Worm (Caenorhabditis elegans): Measurements from ENCODE around the gene col-20.

Gene col-20

DNA sequence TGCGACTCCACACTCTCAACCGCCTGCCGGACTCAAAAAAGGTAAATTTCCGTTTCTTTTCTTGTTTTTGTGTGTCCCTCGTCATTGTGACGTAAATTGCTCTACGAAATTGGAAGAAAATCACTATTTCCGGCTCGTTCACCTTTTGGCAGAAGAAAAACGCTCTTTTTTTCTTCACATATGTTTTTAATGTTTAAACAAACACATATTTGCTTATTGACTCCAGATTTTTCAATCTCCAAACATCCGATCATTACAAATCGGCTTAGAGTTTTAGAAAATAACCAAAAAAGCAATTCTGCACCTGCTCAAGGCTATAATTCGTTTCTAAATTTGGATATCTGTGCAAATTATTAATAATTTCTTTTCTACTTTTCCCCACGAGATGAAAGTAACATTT is 35.3 kb upstream of the col-20 start:
- no peak for TF ChIP-seq ttx-3 (tag; optimal IDR thresholded peaks at IDR 0.05)
- TF ChIP-seq gmeb-2 (tag; optimal IDR thresholded peaks at IDR 0.05), result no peak
- TF ChIP-seq ceh-19 (GFP tag; optimal IDR thresholded peaks at IDR 0.05), result no peak
- TF ChIP-seq hlh-13 (GFP tag; optimal IDR thresholded peaks at IDR 0.05), result no peak
- no peak for TF ChIP-seq ref-2 (tag; optimal IDR thresholded peaks at IDR 0.05)
- no peak for TF ChIP-seq pax-1 (tag; optimal IDR thresholded peaks at IDR 0.05)
- no peak for TF ChIP-seq zip-5 (tag; optimal IDR thresholded peaks at IDR 0.05)
- no peak for TF ChIP-seq sox-2 (GFP tag; IDR thresholded peaks at IDR 0.05)
- no peak for TF ChIP-seq fkh-10 (GFP tag; optimal IDR thresholded peaks at IDR 0.05)
- no peak for TF ChIP-seq pqm-1 (tag; optimal IDR thresholded peaks at IDR 0.05)

DNA sequence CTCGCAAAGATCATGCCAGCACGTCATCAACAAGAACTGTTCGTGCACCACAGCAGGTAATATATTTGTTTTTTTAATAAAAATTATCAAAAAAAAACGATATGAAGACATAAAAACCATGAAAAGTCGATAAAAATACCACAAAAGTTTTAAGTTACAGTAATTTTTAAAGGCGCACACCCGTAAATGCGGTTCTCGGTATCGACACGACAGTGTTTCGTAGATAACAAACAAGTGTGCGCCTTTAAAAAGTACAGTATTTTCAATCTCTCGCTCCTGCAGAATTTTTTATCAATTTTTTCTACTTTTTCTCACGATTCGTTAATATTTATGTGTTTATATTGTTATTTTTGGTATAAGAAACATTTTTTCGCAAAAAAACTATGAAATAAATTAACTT is 34.7 kb upstream of the col-20 start:
- TF ChIP-seq K02D7.2 (tag; optimal IDR thresholded peaks at IDR 0.05), result no peak

DNA sequence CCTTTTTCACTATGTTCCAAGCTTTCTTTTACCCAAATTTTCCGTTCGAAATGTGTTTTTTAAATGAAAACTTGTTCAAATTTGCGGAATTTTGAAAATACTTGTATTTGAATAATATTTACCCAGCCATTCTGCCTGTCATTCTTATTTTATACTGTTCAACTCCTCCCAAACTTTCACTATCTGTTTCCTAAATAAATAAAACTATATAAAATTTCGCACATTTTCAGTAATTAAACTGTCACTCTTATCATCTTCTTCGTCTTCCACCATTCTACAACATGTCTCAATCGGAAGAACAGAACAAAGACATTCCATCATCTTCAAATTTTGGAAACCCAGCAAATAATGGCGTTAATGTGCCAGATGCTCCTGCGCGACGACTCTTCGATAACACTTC is 34.2 kb upstream of the col-20 start, which contains the start of gene btbd-10:
btbd-10 (plus strand) TSS at position 231 of the 400 bp plus-strand sequence.
- TF ChIP-seq ceh-19 (GFP tag; optimal IDR thresholded peaks at IDR 0.05) (no peak), elt-4 (tag; optimal IDR thresholded peaks at IDR 0.05) (no peak), ets-4 (tag; optimal IDR thresholded peaks at IDR 0.05) (no peak), C08G9.2 (tag; optimal IDR thresholded peaks at IDR 0.05) (no peak), unc-86 (tag; optimal IDR thresholded peaks at IDR 0.05) (no peak), ceh-18 (tag; optimal IDR thresholded peaks at IDR 0.05) (no peak), nfya-1 (tag; optimal IDR thresholded peaks at IDR 0.05) (no peak), ceh-34 (tag; optimal IDR thresholded peaks at IDR 0.05) (no peak), ceh-6 (GFP tag; optimal IDR thresholded peaks at IDR 0.05) (no peak), pros-1 (tag; optimal IDR thresholded peaks at IDR 0.05) (no peak), fkh-10 (GFP tag; optimal IDR thresholded peaks at IDR 0.05) (no peak), Y22D7AL.16 (tag; optimal IDR thresholded peaks at IDR 0.05) (no peak), F13H6.1 (tag; optimal IDR thresholded peaks at IDR 0.05) (no peak), pax-1 (tag; optimal IDR thresholded peaks at IDR 0.05) (no peak), tbx-7 (tag; optimal IDR thresholded peaks at IDR 0.05) (no peak)

DNA sequence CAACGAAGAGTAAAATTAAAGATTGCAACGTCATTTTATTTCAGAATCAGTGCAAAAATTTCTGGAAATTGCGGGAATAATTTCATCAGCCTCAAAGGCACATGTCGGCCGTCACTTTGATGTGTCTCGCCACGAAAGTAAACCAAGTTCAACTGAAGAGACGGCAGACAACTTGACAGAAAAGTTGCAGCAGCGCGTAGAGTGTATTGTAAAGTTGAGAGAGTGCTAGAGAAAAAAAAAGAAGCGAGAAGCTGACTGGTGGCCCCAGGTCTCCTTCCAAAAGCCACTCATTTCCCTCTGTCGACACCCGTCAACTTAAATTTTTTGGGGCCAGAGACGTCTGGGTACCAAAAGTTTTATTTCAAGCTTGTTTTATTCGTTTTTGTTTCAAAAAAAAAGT is 33.7 kb upstream of the col-20 start:
- TF ChIP-seq ceh-14 (tag; optimal IDR thresholded peaks at IDR 0.05) (no peak), sox-4 (tag; optimal IDR thresholded peaks at IDR 0.05) (no peak), hlh-30 (tag; optimal IDR thresholded peaks at IDR 0.05; ENCODE audit: insufficient read depth) (peak; percentile 56), tbx-2 (tag; optimal IDR thresholded peaks at IDR 0.05) (peak; percentile 34), dve-1 (tag; optimal IDR thresholded peaks at IDR 0.05) (peak; percentile 44), ceh-48 (tag; optimal IDR thresholded peaks at IDR 0.05) (no peak), elt-4 (tag; optimal IDR thresholded peaks at IDR 0.05) (no peak), dmd-4 (tag; optimal IDR thresholded peaks at IDR 0.05; ENCODE audit: borderline replicate concordance) (no peak), npax-4 (tag; optimal IDR thresholded peaks at IDR 0.05) (no peak), odd-2 (tag; optimal IDR thresholded peaks at IDR 0.05) (no peak), unc-55 (GFP tag; optimal IDR thresholded peaks at IDR 0.05) (peak; percentile 98), ceh-2 (tag; optimal IDR thresholded peaks at IDR 0.05) (no peak), pha-2 (tag; optimal IDR thresholded peaks at IDR 0.05) (no peak), fkh-6 (tag; optimal IDR thresholded peaks at IDR 0.05) (no peak), ceh-30 (tag; optimal IDR thresholded peaks at IDR 0.05) (peak; percentile 47), mec-3 (tag; optimal IDR thresholded peaks at IDR 0.05; ENCODE audit: borderline replicate concordance) (no peak), hlh-8 (tag; optimal IDR thresholded peaks at IDR 0.05) (no peak), hlh-15 (tag; optimal IDR thresholded peaks at IDR 0.05) (no peak), nfya-1 (tag; optimal IDR thresholded peaks at IDR 0.05) (peak; percentile 87), ceh-24 (tag; optimal IDR thresholded peaks at IDR 0.05) (no peak), sox-2 (GFP tag; IDR thresholded peaks at IDR 0.05) (no peak), C08G9.2 (tag; optimal IDR thresholded peaks at IDR 0.05) (no peak), che-1 (tag; optimal IDR thresholded peaks at IDR 0.05) (no peak), elt-2 (tag; optimal IDR thresholded peaks at IDR 0.05) (peak; percentile 7), ztf-16 (tag; optimal IDR thresholded peaks at IDR 0.05) (no peak), ceh-6 (GFP tag; optimal IDR thresholded peaks at IDR 0.05) (no peak), ets-4 (tag; optimal IDR thresholded peaks at IDR 0.05) (peak; percentile 1), syd-9 (tag; optimal IDR thresholded peaks at IDR 0.05) (no peak), K09A11.1 (tag; optimal IDR thresholded peaks at IDR 0.05; ENCODE audit: insufficient read depth) (no peak), fkh-10 (GFP tag; optimal IDR thresholded peaks at IDR 0.05) (no peak), hlh-6 (tag; optimal IDR thresholded peaks at IDR 0.05) (no peak), ahr-1 (tag; optimal IDR thresholded peaks at IDR 0.05) (no peak)

Data from whole organism, late embryonic.